Fruit fly (Drosophila melanogaster) Kc167 (cell line): ENCODE data around the gene CG5644.

Experiments
- Myc ChIP-seq: fragments of >200 bp; optimal IDR thresholded peaks from 2 replicates; lab custom pipeline; 2017; ENCODE audit warnings: missing external identifiers
- h ChIP-seq: fragments of >200 bp; optimal IDR thresholded peaks from 3 replicates; lab custom pipeline; 2018; ENCODE audit warnings: missing external identifiers
- insv ChIP-seq: fragments of >200 bp; optimal IDR thresholded peaks from 3 replicates; lab custom pipeline; 2018; ENCODE audit warnings: missing external identifiers
- psq ChIP-seq: fragments of >200 bp; optimal IDR thresholded peaks from 2 replicates; lab custom pipeline; 2017; ENCODE audit warnings: missing external identifiers
- ttk ChIP-seq: sonication (Bioruptor generic); optimal IDR thresholded peaks from 2 replicates; lab custom pipeline; 2017; ENCODE audit warnings: missing external identifiers

DNA sequence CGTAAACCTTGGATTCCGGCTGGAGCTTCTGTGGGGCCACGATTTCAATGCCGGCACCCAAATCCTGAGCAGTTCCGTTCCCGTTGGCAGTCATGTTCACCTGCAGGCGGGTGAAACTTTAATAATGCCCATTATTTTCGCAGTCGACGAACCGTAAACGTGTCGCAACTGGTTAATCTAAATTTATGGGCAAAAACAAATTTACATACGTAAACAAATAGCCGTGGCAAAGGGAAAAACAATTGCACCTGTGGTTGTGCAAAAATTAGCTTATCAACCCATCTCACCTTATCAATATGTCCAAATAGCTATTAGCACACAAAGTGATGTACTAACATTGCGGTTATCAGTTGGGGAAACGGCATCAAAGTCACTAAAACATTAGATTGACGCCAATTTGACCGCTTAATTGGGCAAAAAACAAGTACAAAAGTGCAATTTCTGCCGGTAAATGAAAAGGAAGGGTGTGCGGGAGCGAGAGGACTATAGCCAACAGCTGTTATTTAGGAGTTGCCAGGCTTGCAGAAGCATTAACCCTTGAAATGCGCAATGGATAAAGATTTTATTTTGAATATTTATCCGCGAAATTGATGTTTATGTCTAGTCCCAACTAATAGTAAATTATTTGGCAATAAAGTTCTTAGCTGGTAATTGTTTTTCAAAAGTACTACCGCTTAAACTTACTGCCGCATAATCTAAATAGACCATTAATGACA, 5.6 kb upstream of the CG5644 start:
- no peak for TF ChIP-seq psq
- TF ChIP-seq insv (lab: Kevin White, UChicago) = no peak
- TF ChIP-seq ttk (lab: Kevin White, UChicago) = no peak
- no peak for TF ChIP-seq Myc (lab: Kevin White, UChicago)
- no peak for TF ChIP-seq h
